Worm (Caenorhabditis elegans): Measurements from ENCODE around the gene C14C6.8.

- TF ChIP-seq pha-2 (tag; optimal IDR thresholded peaks at IDR 0.05) (no peak), nhr-11 (tag; optimal IDR thresholded peaks at IDR 0.05) (no peak), tbx-2 (tag; optimal IDR thresholded peaks at IDR 0.05) (no peak), npax-4 (tag; optimal IDR thresholded peaks at IDR 0.05) (no peak), syd-9 (tag; optimal IDR thresholded peaks at IDR 0.05) (no peak), dve-1 (tag; optimal IDR thresholded peaks at IDR 0.05) (no peak), zip-5 (tag; optimal IDR thresholded peaks at IDR 0.05) (no peak), fkh-10 (GFP tag; optimal IDR thresholded peaks at IDR 0.05) (no peak), mec-3 (tag; optimal IDR thresholded peaks at IDR 0.05; ENCODE audit: borderline replicate concordance) (no peak)
These were observed 33.5 kb downstream of the C14C6.8 start, which contains the start of gene nhr-210 for ce11 chrV:519445-519844.
